Worm (Caenorhabditis elegans) whole organism, midembryonic: ENCODE results near the gene T25B9.4.

Experiments
- T22C8.4 ChIP-seq: fragments of 200-800 bp; sonication (Bioruptor generic); IDR thresholded peaks from 2 replicates; pipeline ENCODE4 v1.3.6; 2022; ENCODE audit warnings: missing genetic modification characterization, missing compliant biosample characterization
- cog-1 ChIP-seq: sonication (generic microtip); optimal IDR thresholded peaks from 2 replicates; lab custom pipeline; 2016; ENCODE audit warnings: missing genetic modification characterization, missing compliant biosample characterization
- flt-1 ChIP-seq: fragments of 200-800 bp; sonication (Bioruptor generic); IDR thresholded peaks from 2 replicates; pipeline ENCODE4 v1.3.6; 2022; ENCODE audit warnings: missing genetic modification characterization, missing compliant biosample characterization
- klf-2 ChIP-seq: fragments of 200-800 bp; sonication (Bioruptor generic); conservative IDR thresholded peaks from 2 replicates; pipeline ENCODE4 v1.3.6; 2022; ENCODE audit warnings: missing genetic modification reagents, missing genetic modification characterization, missing compliant biosample characterization
- med-1 ChIP-seq: sonication (generic microtip); optimal IDR thresholded peaks from 2 replicates; lab custom pipeline; 2017; ENCODE audit warnings: missing genetic modification characterization, mild to moderate bottlenecking, missing compliant biosample characterization, antibody characterized with exemption, missing genetic modification reagents; ENCODE audit not compliant: insufficient read depth
- ref-1 ChIP-seq: fragments of 200-800 bp; sonication (Bioruptor generic); conservative IDR thresholded peaks from 2 replicates; pipeline ENCODE4 v1.3.6; 2022; ENCODE audit warnings: missing genetic modification reagents, missing genetic modification characterization, missing compliant biosample characterization
- tab-1 ChIP-seq: fragments of 200-800 bp; sonication (Bioruptor generic); IDR thresholded peaks from 2 replicates; pipeline ENCODE4 v1.3.6; 2022; ENCODE audit warnings: missing genetic modification characterization, missing compliant biosample characterization
- ztf-29 ChIP-seq: fragments of 200-800 bp; sonication (Bioruptor generic); IDR thresholded peaks from 2 replicates; pipeline ENCODE4 v1.3.6; 2022; ENCODE audit warnings: missing genetic modification reagents, missing genetic modification characterization, missing compliant biosample characterization

- TF ChIP-seq klf-2 (GFP tag; lab: Robert Waterston, UW) = no peak
- TF ChIP-seq ref-1 (GFP tag; lab: Robert Waterston, UW) = no peak
- no peak for TF ChIP-seq med-1
- TF ChIP-seq cog-1 (tag; lab: Kevin White, UChicago) = no peak
- no peak for TF ChIP-seq tab-1
- TF ChIP-seq T22C8.4 (GFP tag; lab: Robert Waterston, UW) = no peak
- no peak for TF ChIP-seq ztf-29 (GFP tag; lab: Robert Waterston, UW)
- no peak for TF ChIP-seq flt-1 (GFP tag; lab: Robert Waterston, UW)
Measured at ce11 chrIV:10768146-10768636, 10.7 kb upstream of the T25B9.4 start, which contains the start of gene T25B9.8.
